Fruit fly (Drosophila melanogaster) whole organism, embryonic: Measurements from ENCODE around the gene CG1738.

ENCODE experiments used
- Aef1 ChIP-seq: fragments of 200-800 bp; sonication (Bioruptor generic); IDR thresholded peaks from 3 replicates; pipeline ENCODE4 v1.3.6; 2022; ENCODE audit warnings: missing biosample characterization, missing genetic modification characterization
- Atf-2 ChIP-seq: fragments of 200-800 bp; sonication (Bioruptor generic); optimal IDR thresholded peaks from 2 replicates; lab custom pipeline; 2016; ENCODE audit warnings: missing biosample characterization, missing genetic modification characterization
- Atf6 ChIP-seq: fragments of 200-800 bp; sonication (Bioruptor generic); IDR thresholded peaks from 2 replicates; pipeline ENCODE4 v1.3.6; 2022; ENCODE audit warnings: missing biosample characterization, missing genetic modification characterization
- Awh ChIP-seq: fragments of 200-800 bp; sonication (Bioruptor generic); IDR thresholded peaks from 2 replicates; pipeline ENCODE4, ENCODE4 v1.3.6; 2022; ENCODE audit warnings: missing biosample characterization, missing genetic modification characterization
- Bgb ChIP-seq: fragments of 200-800 bp; sonication (Bioruptor generic); IDR thresholded peaks from 2 replicates; pipeline ENCODE4 v1.3.6; 2022; ENCODE audit warnings: missing biosample characterization, missing genetic modification characterization; ENCODE audit not compliant: partially characterized antibody
- CG10274 ChIP-seq: fragments of 200-800 bp; sonication (Bioruptor generic); optimal IDR thresholded peaks from 3 replicates; lab custom pipeline; 2017; ENCODE audit warnings: missing biosample characterization, mild to moderate bottlenecking, missing genetic modification characterization
- CG10462 ChIP-seq: fragments of 200-800 bp; sonication (Bioruptor generic); optimal IDR thresholded peaks from 2 replicates; lab custom pipeline; 2016; ENCODE audit warnings: missing biosample characterization, missing genetic modification characterization
- CG10959 ChIP-seq: fragments of 200-800 bp; sonication (Bioruptor generic); IDR thresholded peaks from 2 replicates; pipeline ENCODE4 v1.3.6; 2022; ENCODE audit warnings: missing biosample characterization, missing genetic modification characterization
- CG11093 ChIP-seq: fragments of 200-800 bp; sonication (Bioruptor generic); IDR thresholded peaks from 3 replicates; pipeline ENCODE4 v1.3.6; 2022; ENCODE audit warnings: missing biosample characterization, missing genetic modification characterization
- CG12219 ChIP-seq: fragments of 200-800 bp; sonication (Bioruptor generic); optimal IDR thresholded peaks from 3 replicates; lab custom pipeline; 2018; ENCODE audit warnings: missing biosample characterization, mild to moderate bottlenecking, missing genetic modification characterization
- CG13123 ChIP-seq: fragments of 200-800 bp; sonication (Bioruptor generic); optimal IDR thresholded peaks from 2 replicates; lab custom pipeline; 2016; ENCODE audit warnings: missing biosample characterization, missing genetic modification characterization
- CG13287 ChIP-seq: fragments of 200-800 bp; sonication (Bioruptor generic); IDR thresholded peaks from 2 replicates; pipeline ENCODE4 v1.3.6; 2022; ENCODE audit warnings: missing biosample characterization, missing genetic modification characterization; ENCODE audit not compliant: partially characterized antibody
- CG13775 ChIP-seq: fragments of 200-800 bp; sonication (Bioruptor generic); optimal IDR thresholded peaks from 3 replicates; lab custom pipeline; 2017; ENCODE audit warnings: missing biosample characterization, mild to moderate bottlenecking, missing genetic modification characterization
- CG15073 ChIP-seq: fragments of 200-800 bp; sonication (Bioruptor generic); optimal IDR thresholded peaks from 2 replicates; lab custom pipeline; 2016; ENCODE audit warnings: missing biosample characterization, missing genetic modification characterization
- CG17359 ChIP-seq: fragments of 200-800 bp; sonication (Bioruptor generic); optimal IDR thresholded peaks from 3 replicates; lab custom pipeline; 2018; ENCODE audit warnings: missing biosample characterization, mild to moderate bottlenecking, missing genetic modification characterization, moderate library complexity
- CG34224 ChIP-seq: fragments of 200-800 bp; sonication (Bioruptor generic); IDR thresholded peaks from 3 replicates; pipeline ENCODE4 v1.3.6; 2022; ENCODE audit warnings: missing biosample characterization, missing genetic modification characterization; ENCODE audit not compliant: partially characterized antibody
- CG4424 ChIP-seq: fragments of 200-800 bp; sonication (Bioruptor generic); optimal IDR thresholded peaks from 3 replicates; lab custom pipeline; 2016; ENCODE audit warnings: missing biosample characterization, missing genetic modification characterization
- CG6175 ChIP-seq: fragments of 200-800 bp; sonication (Bioruptor generic); IDR thresholded peaks from 3 replicates; pipeline ENCODE4 v1.3.6; 2022; ENCODE audit warnings: missing biosample characterization, missing genetic modification characterization
- CG6654 ChIP-seq: fragments of 200-800 bp; sonication (Bioruptor generic); optimal IDR thresholded peaks from 2 replicates; lab custom pipeline; 2017; ENCODE audit warnings: missing biosample characterization, mild to moderate bottlenecking, missing genetic modification characterization
- CG7786 ChIP-seq: fragments of 200-800 bp; sonication (Bioruptor generic); optimal IDR thresholded peaks from 2 replicates; lab custom pipeline; 2016; ENCODE audit warnings: missing biosample characterization, missing genetic modification characterization
- CG7987 ChIP-seq: fragments of 200-800 bp; sonication (Bioruptor generic); optimal IDR thresholded peaks from 2 replicates; lab custom pipeline; 2018; ENCODE audit warnings: missing biosample characterization, mild to moderate bottlenecking, missing genetic modification characterization, moderate library complexity
- CG8290 ChIP-seq, 3 experiments: fragments of 200-800 bp; sonication (Bioruptor generic); optimal IDR thresholded peaks; 2 replicates each; lab custom pipeline; 2016 to 2019; ENCODE audit warnings: missing biosample characterization in 3 of 3, missing genetic modification characterization in 3 of 3, mild to moderate bottlenecking in 2 of 3, moderate library complexity in 1 of 3
- D19A ChIP-seq: fragments of 200-800 bp; optimal IDR thresholded peaks from 3 replicates; lab custom pipeline; 2019; ENCODE audit warnings: missing biosample characterization, mild to moderate bottlenecking, missing genetic modification characterization, moderate library complexity
- D19B ChIP-seq: fragments of 200-800 bp; sonication (Bioruptor generic); optimal IDR thresholded peaks from 2 replicates; lab custom pipeline; 2017; ENCODE audit warnings: missing biosample characterization, mild to moderate bottlenecking, missing genetic modification characterization
- HLH4C ChIP-seq: fragments of 200-800 bp; sonication (Bioruptor generic); IDR thresholded peaks from 3 replicates; pipeline ENCODE4 v1.3.6; 2022; ENCODE audit warnings: missing biosample characterization, missing genetic modification characterization; ENCODE audit not compliant: partially characterized antibody
- Hmr ChIP-seq: fragments of 200-800 bp; sonication (Bioruptor generic); optimal IDR thresholded peaks from 3 replicates; lab custom pipeline; 2017; ENCODE audit warnings: mild to moderate bottlenecking, missing biosample characterization, missing genetic modification reagents, missing genetic modification characterization
- Hsf ChIP-seq: fragments of 200-800 bp; sonication (Bioruptor generic); optimal IDR thresholded peaks from 3 replicates; lab custom pipeline; 2016; ENCODE audit warnings: missing biosample characterization, missing genetic modification characterization
- Med ChIP-seq: fragments of 200-800 bp; sonication (Bioruptor generic); peaks from one replicate; lab custom pipeline; 2016; ENCODE audit warnings: missing biosample characterization, missing genetic modification characterization, mild to moderate bottlenecking, inconsistent platforms, moderate library complexity
- NK7.1 ChIP-seq: fragments of 200-800 bp; sonication (Bioruptor generic); optimal IDR thresholded peaks from 3 replicates; lab custom pipeline; 2016; ENCODE audit warnings: missing biosample characterization, missing genetic modification characterization
- Nf-YC ChIP-seq: fragments of 200-800 bp; optimal IDR thresholded peaks from 3 replicates; lab custom pipeline; 2019; ENCODE audit warnings: missing biosample characterization, mild to moderate bottlenecking, missing genetic modification characterization, moderate library complexity
- TFAM ChIP-seq: fragments of 200-800 bp; sonication (Bioruptor generic); optimal IDR thresholded peaks from 2 replicates; lab custom pipeline; 2017; ENCODE audit warnings: missing biosample characterization, missing genetic modification characterization, inconsistent platforms
- btn ChIP-seq: fragments of 200-800 bp; sonication (Bioruptor generic); optimal IDR thresholded peaks from 2 replicates; lab custom pipeline; 2016; ENCODE audit warnings: missing biosample characterization, missing genetic modification characterization
- cato ChIP-seq: fragments of 200-800 bp; sonication (Bioruptor generic); optimal IDR thresholded peaks from 2 replicates; lab custom pipeline; 2016; ENCODE audit warnings: missing biosample characterization, missing genetic modification characterization, borderline replicate concordance
- esg ChIP-seq: fragments of 200-800 bp; sonication (Bioruptor generic); conservative IDR thresholded peaks from 2 replicates; pipeline ENCODE4 v1.3.6; 2022; ENCODE audit warnings: missing biosample characterization, missing genetic modification characterization
- eyg ChIP-seq: fragments of 200-800 bp; sonication (Bioruptor generic); optimal IDR thresholded peaks from 3 replicates; lab custom pipeline; 2016; ENCODE audit warnings: missing biosample characterization, missing genetic modification characterization
- ftz-f1 ChIP-seq: fragments of 200-800 bp; sonication (Bioruptor generic); optimal IDR thresholded peaks from 2 replicates; lab custom pipeline; 2016; ENCODE audit warnings: missing biosample characterization, missing genetic modification characterization
- gcm2 ChIP-seq: fragments of 200-800 bp; sonication (Bioruptor generic); optimal IDR thresholded peaks from 2 replicates; lab custom pipeline; 2016; ENCODE audit warnings: missing biosample characterization, missing genetic modification characterization
- lilli ChIP-seq: fragments of 200-800 bp; sonication (Bioruptor generic); optimal IDR thresholded peaks from 3 replicates; lab custom pipeline; 2016; ENCODE audit warnings: missing biosample characterization, missing genetic modification characterization
- pros ChIP-seq: fragments of 200-800 bp; sonication (Bioruptor generic); optimal IDR thresholded peaks from 3 replicates; lab custom pipeline; 2019; ENCODE audit warnings: missing biosample characterization, mild to moderate bottlenecking, missing genetic modification characterization, moderate library complexity
- run ChIP-seq: fragments of 200-800 bp; sonication (Bioruptor generic); optimal IDR thresholded peaks from 3 replicates; lab custom pipeline; 2018; ENCODE audit warnings: missing biosample characterization, mild to moderate bottlenecking, missing genetic modification characterization
- salm ChIP-seq: fragments of 200-800 bp; sonication (Bioruptor generic); optimal IDR thresholded peaks from 2 replicates; lab custom pipeline; 2018; ENCODE audit warnings: missing biosample characterization, mild to moderate bottlenecking, missing genetic modification characterization
- seq ChIP-seq: fragments of 200-800 bp; sonication (Bioruptor generic); IDR thresholded peaks from 2 replicates; pipeline ENCODE4 v1.3.6; 2022; ENCODE audit warnings: missing biosample characterization, missing genetic modification characterization
- shn ChIP-seq: fragments of 200-800 bp; sonication (Bioruptor generic); optimal IDR thresholded peaks from 3 replicates; lab custom pipeline; 2016; ENCODE audit warnings: missing biosample characterization, missing genetic modification characterization
- sob ChIP-seq: fragments of 200-800 bp; sonication (Bioruptor generic); IDR thresholded peaks from 2 replicates; pipeline ENCODE4 v1.3.6; 2022; ENCODE audit warnings: missing biosample characterization, missing genetic modification characterization
- tap ChIP-seq: fragments of 200-800 bp; optimal IDR thresholded peaks from 3 replicates; lab custom pipeline; 2019; ENCODE audit warnings: missing biosample characterization, mild to moderate bottlenecking, missing genetic modification characterization, moderate library complexity
- tup ChIP-seq: fragments of 200-800 bp; sonication (Bioruptor generic); optimal IDR thresholded peaks from 2 replicates; lab custom pipeline; 2016; ENCODE audit warnings: missing biosample characterization, mild to moderate bottlenecking, missing genetic modification characterization, moderate library complexity
- vfl ChIP-seq: fragments of 200-800 bp; sonication (Bioruptor generic); optimal IDR thresholded peaks from 2 replicates; lab custom pipeline; 2016; ENCODE audit warnings: missing biosample characterization, missing genetic modification characterization
- zf30C ChIP-seq: fragments of 200-800 bp; sonication (Bioruptor generic); optimal IDR thresholded peaks from 3 replicates; lab custom pipeline; 2018; ENCODE audit warnings: missing biosample characterization, mild to moderate bottlenecking, missing genetic modification characterization
- zfh1 ChIP-seq: fragments of 200-800 bp; sonication (Bioruptor generic); IDR thresholded peaks from 3 replicates; pipeline ENCODE4 v1.3.6; 2022; ENCODE audit warnings: missing biosample characterization, missing genetic modification characterization

Gene CG1738

dm6 chrX:11390625-11391363, 41.9 kb downstream of the CG1738 start (continued):
- TF ChIP-seq Aef1 (GFP tag; lab: Robert Waterston, UW) (peak; percentile 88), zf30C (GFP tag; lab: Kevin White, UChicago) (no peak), ftz-f1 (no peak), CG8290 (GFP tag; optimal IDR thresholded peaks at IDR 0.05; lab: Kevin White, UChicago) (no peak), CG8290 (tag; optimal IDR thresholded peaks at IDR 0.05; lab: Kevin White, UChicago) (peak in 1 of 2 experiments; percentile 98), salm (tag; lab: Kevin White, UChicago) (peak; percentile 40), Awh (GFP tag; lab: Robert Waterston, UW) (peak; percentile 83), Atf-2 (GFP tag; lab: Kevin White, UChicago) (peak; percentile 37), CG7987 (GFP tag; lab: Kevin White, UChicago) (no peak), HLH4C (GFP tag; lab: Robert Waterston, UW) (no peak), cato (GFP tag; lab: Kevin White, UChicago) (peak; percentile 44), CG10959 (GFP tag; lab: Robert Waterston, UW) (peak; percentile 81), CG7786 (GFP tag; lab: Kevin White, UChicago) (peak; percentile 81), Bgb (GFP tag; lab: Robert Waterston, UW) (no peak), seq (GFP tag; lab: Robert Waterston, UW) (peak; percentile 71), CG11093 (GFP tag; lab: Robert Waterston, UW) (peak; percentile 70), CG10462 (GFP tag; lab: Kevin White, UChicago) (peak; percentile 44), eyg (GFP tag; lab: Kevin White, UChicago) (peak; percentile 61), CG6175 (GFP tag; lab: Robert Waterston, UW) (peak; percentile 82), shn (GFP tag; lab: Kevin White, UChicago) (peak; percentile 70), CG13775 (GFP tag; lab: Kevin White, UChicago) (peak; percentile 69), Hsf (peak; percentile 74), Atf6 (GFP tag; lab: Robert Waterston, UW) (peak; percentile 91), D19A (tag; lab: Kevin White, UChicago) (peak; percentile 65), Hmr (peak; percentile 84), sob (peak; percentile 90), CG13123 (GFP tag; lab: Kevin White, UChicago) (peak; percentile 1), CG10274 (peak; percentile 52), CG17359 (tag; lab: Kevin White, UChicago) (peak; percentile 80), TFAM (no peak), Med (GFP tag; lab: Kevin White, UChicago) (peak; percentile 98), btn (GFP tag; lab: Kevin White, UChicago) (no peak), run (tag; lab: Kevin White, UChicago) (peak; percentile 39), Nf-YC (peak; percentile 65), CG6654 (GFP tag; lab: Kevin White, UChicago) (no peak), NK7.1 (peak; percentile 4), CG13287 (GFP tag; lab: Robert Waterston, UW) (no peak), D19B (peak; percentile 90), CG15073 (GFP tag; lab: Kevin White, UChicago) (peak; percentile 69), CG12219 (GFP tag; lab: Kevin White, UChicago) (peak; percentile 71), lilli (GFP tag; lab: Kevin White, UChicago) (peak; percentile 86), CG34224 (no peak), pros (GFP tag; lab: Kevin White, UChicago) (no peak), zfh1 (GFP tag; lab: Robert Waterston, UW) (peak; percentile 86), tap (tag; lab: Kevin White, UChicago) (peak; percentile 49), vfl (GFP tag; lab: Kevin White, UChicago) (peak; percentile 58), CG4424 (peak; percentile 57), gcm2 (GFP tag; lab: Kevin White, UChicago) (peak; percentile 77), tup (peak; percentile 45), esg (GFP tag; lab: Robert Waterston, UW) (peak; percentile 79)
